Fruit fly (Drosophila melanogaster): Measurements from ENCODE around the gene Kots.

Kots gene

dm6 chr3R:13949571-13949970 lies 14.4 kb downstream of the Kots start:
- TF ChIP-seq Hr96 (GFP tag; optimal IDR thresholded peaks at IDR 0.05) (no peak), kay (GFP tag; ENCODE audit: borderline replicate concordance) (no peak), Mnt (GFP tag; optimal IDR thresholded peaks at IDR 0.05) (no peak), CG12768 (GFP tag; optimal IDR thresholded peaks at IDR 0.05) (no peak), Crg-1 (GFP tag; optimal IDR thresholded peaks at IDR 0.05) (no peak), pad (GFP tag; optimal IDR thresholded peaks at IDR 0.05) (no peak), CG14711 (tag; optimal IDR thresholded peaks at IDR 0.05) (no peak), CG7101 (tag; optimal IDR thresholded peaks at IDR 0.05) (no peak), cnc (optimal IDR thresholded peaks at IDR 0.05) (no peak), CG11617 (GFP tag; optimal IDR thresholded peaks at IDR 0.05) (no peak), CG33017 (tag; optimal IDR thresholded peaks at IDR 0.05) (no peak)

- TF ChIP-seq CG12768 (GFP tag; optimal IDR thresholded peaks at IDR 0.05) (no peak), CG5204 (GFP tag; optimal IDR thresholded peaks at IDR 0.05) (no peak), kay (GFP tag; ENCODE audit: borderline replicate concordance) (peak; percentile 43), toe (GFP tag; optimal IDR thresholded peaks at IDR 0.05) (no peak)
These were observed 15.7 kb downstream of the Kots start, which contains the start of gene CG31517 for dm6 chr3R:13948237-13948636. Gene CG31517 (plus strand): TSS chr3R:13948420.

DNA sequence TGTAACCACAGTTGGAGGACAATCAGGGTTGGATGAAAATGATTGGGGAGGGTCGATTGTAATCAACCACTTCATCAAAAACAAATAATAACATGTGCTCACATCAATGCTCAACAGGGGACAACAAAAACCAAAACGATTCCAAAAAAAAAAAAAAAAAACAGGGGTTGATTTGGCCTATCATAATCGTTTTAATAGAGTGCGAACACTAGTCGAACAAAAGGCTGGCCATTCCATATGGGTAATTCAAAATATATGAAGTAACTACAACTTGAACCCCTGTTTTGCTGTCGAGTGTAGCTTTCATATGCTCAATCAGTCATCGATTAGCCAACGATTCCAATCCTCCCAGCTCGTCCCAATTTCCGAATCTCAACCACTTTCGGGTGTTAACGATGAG lies 16.6 kb downstream of the Kots start:
- TF ChIP-seq cnc (optimal IDR thresholded peaks at IDR 0.05) (no peak), CG33017 (tag; optimal IDR thresholded peaks at IDR 0.05) (no peak), bab1 (GFP tag; optimal IDR thresholded peaks at IDR 0.05) (no peak), CG11617 (GFP tag; optimal IDR thresholded peaks at IDR 0.05) (no peak), Hr96 (GFP tag; optimal IDR thresholded peaks at IDR 0.05) (no peak), tj (GFP tag; optimal IDR thresholded peaks at IDR 0.05) (no peak), toe (GFP tag; optimal IDR thresholded peaks at IDR 0.05) (no peak), Mnt (GFP tag; optimal IDR thresholded peaks at IDR 0.05) (no peak), Clk (GFP tag; optimal IDR thresholded peaks at IDR 0.05) (no peak), Crg-1 (GFP tag; optimal IDR thresholded peaks at IDR 0.05) (no peak), kay (GFP tag; ENCODE audit: borderline replicate concordance) (no peak), CG14711 (tag; optimal IDR thresholded peaks at IDR 0.05) (no peak), CG1620 (GFP tag; optimal IDR thresholded peaks at IDR 0.05) (no peak), cic (GFP tag; optimal IDR thresholded peaks at IDR 0.05) (no peak), CG12768 (GFP tag; optimal IDR thresholded peaks at IDR 0.05) (no peak), ovo (GFP tag; optimal IDR thresholded peaks at IDR 0.05) (no peak), CG5204 (GFP tag; optimal IDR thresholded peaks at IDR 0.05) (no peak), CG7045 (GFP tag; optimal IDR thresholded peaks at IDR 0.05) (no peak), pad (GFP tag; optimal IDR thresholded peaks at IDR 0.05) (no peak), CG7101 (tag; optimal IDR thresholded peaks at IDR 0.05) (no peak)

DNA sequence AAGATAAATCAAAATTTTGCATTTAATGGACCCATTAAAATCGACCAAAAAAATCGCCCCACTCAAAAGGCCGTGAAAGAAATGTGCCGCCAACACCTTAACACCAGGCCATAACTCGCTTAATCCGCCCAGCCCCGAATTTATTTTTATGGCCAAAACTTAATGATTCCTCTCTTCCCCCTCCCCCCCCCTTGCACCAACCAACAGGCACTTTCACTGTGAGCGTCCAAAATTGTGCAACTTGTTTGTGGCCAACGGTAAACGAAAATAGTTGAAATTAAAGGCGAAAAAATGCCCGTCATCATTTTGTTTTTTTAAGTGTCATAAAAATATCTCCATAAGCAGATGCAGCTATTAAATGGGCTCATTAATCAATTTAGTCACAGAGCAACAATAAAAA lies 17.9 kb downstream of the Kots start:
- no peak for TF ChIP-seq CG33017 (tag; optimal IDR thresholded peaks at IDR 0.05)
- TF ChIP-seq toe (GFP tag; optimal IDR thresholded peaks at IDR 0.05), result no peak
- TF ChIP-seq cnc (optimal IDR thresholded peaks at IDR 0.05), result no peak
- no peak for TF ChIP-seq CG14711 (tag; optimal IDR thresholded peaks at IDR 0.05)
- no peak for TF ChIP-seq ovo (GFP tag; optimal IDR thresholded peaks at IDR 0.05)
- no peak for TF ChIP-seq pad (GFP tag; optimal IDR thresholded peaks at IDR 0.05)
- no peak for TF ChIP-seq tj (GFP tag; optimal IDR thresholded peaks at IDR 0.05)
- TF ChIP-seq CG7045 (GFP tag; optimal IDR thresholded peaks at IDR 0.05), result no peak
- no peak for TF ChIP-seq kay (GFP tag; ENCODE audit: borderline replicate concordance)
- TF ChIP-seq Crg-1 (GFP tag; optimal IDR thresholded peaks at IDR 0.05), result no peak
- no peak for TF ChIP-seq bab1 (GFP tag; optimal IDR thresholded peaks at IDR 0.05)
- TF ChIP-seq cic (GFP tag; optimal IDR thresholded peaks at IDR 0.05), result no peak
- no peak for TF ChIP-seq CG11617 (GFP tag; optimal IDR thresholded peaks at IDR 0.05)
- TF ChIP-seq CG1620 (GFP tag; optimal IDR thresholded peaks at IDR 0.05), result no peak
- no peak for TF ChIP-seq CG7101 (tag; optimal IDR thresholded peaks at IDR 0.05)
- no peak for TF ChIP-seq Clk (GFP tag; optimal IDR thresholded peaks at IDR 0.05)
- TF ChIP-seq CG5204 (GFP tag; optimal IDR thresholded peaks at IDR 0.05), result no peak
- TF ChIP-seq Hr96 (GFP tag; optimal IDR thresholded peaks at IDR 0.05), result no peak

DNA sequence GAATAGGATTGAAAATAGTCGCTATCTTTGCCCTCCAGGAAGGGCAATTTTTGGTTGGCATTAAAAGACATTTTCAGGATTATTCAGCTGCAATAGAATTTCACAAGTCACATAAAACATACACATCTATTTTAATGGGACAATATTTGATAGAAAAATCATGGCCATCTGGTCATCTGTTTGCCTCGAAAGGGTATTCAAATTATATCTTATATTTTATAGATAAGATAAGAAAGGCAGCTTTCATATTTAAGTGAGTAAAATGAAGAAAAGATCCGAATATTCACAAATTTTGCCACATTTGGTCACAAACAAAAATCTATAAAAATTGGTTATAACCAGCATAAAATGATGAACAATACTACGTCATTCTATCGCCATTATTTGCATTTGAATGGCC lies 18.3 kb downstream of the Kots start, which contains the start of gene Art6:
Gene Art6 (minus strand): TSS at position 101 of the 400 bp plus-strand sequence.
- no peak for TF ChIP-seq Crg-1 (GFP tag; optimal IDR thresholded peaks at IDR 0.05)
- no peak for TF ChIP-seq Mnt (GFP tag; optimal IDR thresholded peaks at IDR 0.05)
- TF ChIP-seq toe (GFP tag; optimal IDR thresholded peaks at IDR 0.05), result no peak
- no peak for TF ChIP-seq bab1 (GFP tag; optimal IDR thresholded peaks at IDR 0.05)
- no peak for TF ChIP-seq ovo (GFP tag; optimal IDR thresholded peaks at IDR 0.05)
- TF ChIP-seq CG5204 (GFP tag; optimal IDR thresholded peaks at IDR 0.05), result no peak
- TF ChIP-seq CG33017 (tag; optimal IDR thresholded peaks at IDR 0.05), result no peak
- TF ChIP-seq CG14711 (tag; optimal IDR thresholded peaks at IDR 0.05), result no peak
- TF ChIP-seq Clk (GFP tag; optimal IDR thresholded peaks at IDR 0.05), result no peak

DNA sequence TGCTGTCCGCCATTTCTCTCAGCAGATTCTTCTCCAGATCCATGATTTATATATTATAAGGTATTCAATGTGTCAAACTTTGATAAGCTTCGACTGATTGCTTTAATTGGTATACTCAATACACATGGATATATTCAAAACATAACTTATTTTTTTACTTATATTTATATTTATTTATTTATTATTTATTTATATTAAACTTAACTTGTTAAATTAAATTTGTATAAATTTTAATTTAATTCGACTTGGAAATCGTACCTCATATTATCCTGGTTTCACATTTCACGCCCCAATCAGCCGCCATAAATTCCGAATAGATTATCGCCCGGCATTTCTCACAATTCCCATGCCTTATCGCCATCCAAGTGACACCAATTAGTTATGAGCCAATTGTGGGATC lies 20.6 kb downstream of the Kots start, which contains the start of gene Art9:
Gene Art9 (minus strand): TSS at position 101 of the 400 bp plus-strand sequence.
- no peak for TF ChIP-seq CG12768 (GFP tag; optimal IDR thresholded peaks at IDR 0.05)
- no peak for TF ChIP-seq CG33017 (tag; optimal IDR thresholded peaks at IDR 0.05)
- no peak for TF ChIP-seq Clk (GFP tag; optimal IDR thresholded peaks at IDR 0.05)
- TF ChIP-seq CG7101 (tag; optimal IDR thresholded peaks at IDR 0.05), result no peak

- no peak for TF ChIP-seq pad (GFP tag; optimal IDR thresholded peaks at IDR 0.05)
These were observed 22.6 kb downstream of the Kots start for dm6 chr3R:13941390-13941789.
